Fruit fly (Drosophila melanogaster) whole organism, embryonic: ENCODE measurements around the gene CG46303.

ENCODE experiments used
- Antp ChIP-seq: fragments of 200-800 bp; sonication (Bioruptor generic); optimal IDR thresholded peaks from 3 replicates; lab custom pipeline; 2016; ENCODE audit warnings: missing biosample characterization, missing genetic modification characterization
- Atf-2 ChIP-seq: fragments of 200-800 bp; sonication (Bioruptor generic); optimal IDR thresholded peaks from 2 replicates; lab custom pipeline; 2016; ENCODE audit warnings: missing biosample characterization, missing genetic modification characterization
- Bgb ChIP-seq: fragments of 200-800 bp; sonication (Bioruptor generic); IDR thresholded peaks from 2 replicates; pipeline ENCODE4 v1.3.6; 2022; ENCODE audit warnings: missing biosample characterization, missing genetic modification characterization; ENCODE audit not compliant: partially characterized antibody
- Bteb2 ChIP-seq: fragments of 200-800 bp; sonication (Bioruptor generic); optimal IDR thresholded peaks from 2 replicates; lab custom pipeline; 2016; ENCODE audit warnings: missing biosample characterization, missing genetic modification characterization
- CG12071 ChIP-seq: fragments of 200-800 bp; sonication (Bioruptor generic); optimal IDR thresholded peaks from 3 replicates; lab custom pipeline; 2018; ENCODE audit warnings: missing biosample characterization, mild to moderate bottlenecking, missing genetic modification characterization
- CG12155 ChIP-seq: fragments of 200-800 bp; sonication (Bioruptor generic); optimal IDR thresholded peaks from 3 replicates; lab custom pipeline; 2016; ENCODE audit warnings: missing biosample characterization, missing genetic modification characterization
- CG1603 ChIP-seq: fragments of 200-800 bp; sonication (Bioruptor generic); optimal IDR thresholded peaks from 2 replicates; lab custom pipeline; 2019; ENCODE audit warnings: missing biosample characterization, mild to moderate bottlenecking, missing genetic modification characterization, moderate library complexity
- CG17385 ChIP-seq: fragments of 200-800 bp; sonication (Bioruptor generic); optimal IDR thresholded peaks from 3 replicates; lab custom pipeline; 2018; ENCODE audit warnings: missing biosample characterization, mild to moderate bottlenecking, missing genetic modification characterization
- CG2116 ChIP-seq: fragments of 200-800 bp; sonication (Bioruptor generic); optimal IDR thresholded peaks from 3 replicates; lab custom pipeline; 2018; ENCODE audit warnings: missing biosample characterization, mild to moderate bottlenecking, missing genetic modification characterization
- CG2875 ChIP-seq: fragments of 200-800 bp; sonication (Bioruptor generic); optimal IDR thresholded peaks from 2 replicates; lab custom pipeline; 2017; ENCODE audit warnings: missing biosample characterization, mild to moderate bottlenecking, missing genetic modification characterization, missing genetic modification reagents
- CG30431 ChIP-seq: fragments of 200-800 bp; sonication (Bioruptor generic); optimal IDR thresholded peaks from 2 replicates; lab custom pipeline; 2017; ENCODE audit warnings: missing biosample characterization, missing genetic modification characterization
- CG32532 ChIP-seq: fragments of 200-800 bp; sonication (Bioruptor generic); IDR thresholded peaks from 2 replicates; pipeline ENCODE4 v1.3.6; 2022; ENCODE audit warnings: missing biosample characterization, missing genetic modification characterization
- CG33213 ChIP-seq: fragments of 200-800 bp; sonication (Bioruptor generic); optimal IDR thresholded peaks from 3 replicates; lab custom pipeline; 2016; ENCODE audit warnings: missing biosample characterization, missing genetic modification characterization
- CG6689 ChIP-seq: fragments of 200-800 bp; sonication (Bioruptor generic); IDR thresholded peaks from 2 replicates; pipeline ENCODE4 v1.3.6; 2022; ENCODE audit warnings: missing biosample characterization, missing genetic modification characterization
- CG7928 ChIP-seq: fragments of 200-800 bp; sonication (Bioruptor generic); optimal IDR thresholded peaks from 2 replicates; lab custom pipeline; 2017; ENCODE audit warnings: missing biosample characterization, mild to moderate bottlenecking, missing genetic modification characterization
- CG8924 ChIP-seq: fragments of 200-800 bp; optimal IDR thresholded peaks from 3 replicates; lab custom pipeline; 2019; ENCODE audit warnings: missing biosample characterization, mild to moderate bottlenecking, missing genetic modification characterization, moderate library complexity
- CG9437 ChIP-seq: fragments of 200-800 bp; sonication (Bioruptor generic); optimal IDR thresholded peaks from 2 replicates; lab custom pipeline; 2018; ENCODE audit warnings: missing biosample characterization, mild to moderate bottlenecking, missing genetic modification characterization
- CG9609 ChIP-seq: fragments of 200-800 bp; sonication (Bioruptor generic); optimal IDR thresholded peaks from 3 replicates; lab custom pipeline; 2016; ENCODE audit warnings: missing biosample characterization, missing genetic modification characterization
- D19A ChIP-seq: fragments of 200-800 bp; optimal IDR thresholded peaks from 3 replicates; lab custom pipeline; 2019; ENCODE audit warnings: missing biosample characterization, mild to moderate bottlenecking, missing genetic modification characterization, moderate library complexity
- Dad ChIP-seq: fragments of 200-800 bp; sonication (Bioruptor generic); optimal IDR thresholded peaks from 3 replicates; lab custom pipeline; 2016; ENCODE audit warnings: missing biosample characterization, missing genetic modification characterization
- Ets65A ChIP-seq: fragments of 200-800 bp; sonication (Bioruptor generic); peaks from one replicate; lab custom pipeline; 2016; ENCODE audit warnings: missing biosample characterization, missing genetic modification characterization
- Fer3 ChIP-seq: fragments of 200-800 bp; sonication (Bioruptor generic); optimal IDR thresholded peaks from 2 replicates; lab custom pipeline; 2018; ENCODE audit warnings: missing biosample characterization, mild to moderate bottlenecking, missing genetic modification characterization, moderate library complexity
- Gug ChIP-seq: fragments of 200-800 bp; sonication (Bioruptor generic); IDR thresholded peaks from 4 replicates; pipeline ENCODE4 v1.3.6; 2022; ENCODE audit warnings: missing biosample characterization, missing genetic modification characterization
- HLH54F ChIP-seq: fragments of 200-800 bp; sonication (Bioruptor generic); optimal IDR thresholded peaks from 3 replicates; lab custom pipeline; 2016; ENCODE audit warnings: missing biosample characterization, missing genetic modification characterization
- HLHmδ ChIP-seq: fragments of 200-800 bp; sonication (Bioruptor generic); optimal IDR thresholded peaks from 2 replicates; lab custom pipeline; 2018; ENCODE audit warnings: missing biosample characterization, mild to moderate bottlenecking, missing genetic modification characterization, moderate library complexity
- Hmx ChIP-seq: fragments of 200-800 bp; sonication (Bioruptor generic); optimal IDR thresholded peaks from 2 replicates; lab custom pipeline; 2016; ENCODE audit warnings: missing biosample characterization, missing genetic modification characterization
- Meics ChIP-seq: fragments of 200-800 bp; sonication (Bioruptor generic); optimal IDR thresholded peaks from 2 replicates; lab custom pipeline; 2017; ENCODE audit warnings: missing biosample characterization, mild to moderate bottlenecking, missing genetic modification characterization
- Rfx ChIP-seq: fragments of 200-800 bp; sonication (Bioruptor generic); IDR thresholded peaks from 2 replicates; pipeline ENCODE4 v1.3.6; 2022; ENCODE audit warnings: missing biosample characterization, missing genetic modification characterization
- ac ChIP-seq: fragments of 200-800 bp; sonication (Bioruptor generic); optimal IDR thresholded peaks from 3 replicates; lab custom pipeline; 2017; ENCODE audit warnings: missing biosample characterization, mild to moderate bottlenecking, missing genetic modification characterization
- cad ChIP-seq: fragments of >200 bp; optimal IDR thresholded peaks from 2 replicates; lab custom pipeline; 2017; ENCODE audit warnings: missing biosample characterization, missing genetic modification characterization
- cg ChIP-seq: fragments of 200-800 bp; sonication (Bioruptor generic); optimal IDR thresholded peaks from 3 replicates; lab custom pipeline; 2019; ENCODE audit warnings: missing biosample characterization, mild to moderate bottlenecking, missing genetic modification characterization, moderate library complexity
- ci ChIP-seq: fragments of 200-800 bp; sonication (Bioruptor generic); IDR thresholded peaks from 3 replicates; pipeline ENCODE4 v1.3.6; 2022; ENCODE audit warnings: missing biosample characterization, missing genetic modification characterization
- corto ChIP-seq: fragments of 200-800 bp; sonication (Bioruptor generic); optimal IDR thresholded peaks from 2 replicates; lab custom pipeline; 2016; ENCODE audit warnings: missing biosample characterization, mild to moderate bottlenecking, missing genetic modification characterization, moderate library complexity
- dm ChIP-seq: fragments of 200-800 bp; sonication (Bioruptor generic); optimal IDR thresholded peaks from 3 replicates; lab custom pipeline; 2016; ENCODE audit warnings: missing biosample characterization, missing genetic modification characterization
- emc ChIP-seq: fragments of 200-800 bp; sonication (Bioruptor generic); optimal IDR thresholded peaks from 2 replicates; lab custom pipeline; 2016; ENCODE audit warnings: missing biosample characterization, missing genetic modification characterization
- eve ChIP-seq, 2 experiments: fragments of >200 bp; optimal IDR thresholded peaks; 2 replicates each; lab custom pipeline; 2017; ENCODE audit warnings: missing biosample characterization in 2 of 2, missing genetic modification characterization in 2 of 2
- lilli ChIP-seq: fragments of 200-800 bp; sonication (Bioruptor generic); optimal IDR thresholded peaks from 3 replicates; lab custom pipeline; 2016; ENCODE audit warnings: missing biosample characterization, missing genetic modification characterization
- lmd ChIP-seq: fragments of 200-800 bp; sonication (Bioruptor generic); IDR thresholded peaks from 2 replicates; pipeline ENCODE4 v1.3.6; 2022; ENCODE audit warnings: missing biosample characterization, missing genetic modification characterization
- mirr ChIP-seq: fragments of 200-800 bp; sonication (Bioruptor generic); optimal IDR thresholded peaks from 3 replicates; lab custom pipeline; 2018; ENCODE audit warnings: missing biosample characterization, mild to moderate bottlenecking, missing genetic modification characterization
- nau ChIP-seq: fragments of 200-800 bp; sonication (Bioruptor generic); optimal IDR thresholded peaks from 3 replicates; lab custom pipeline; 2017; ENCODE audit warnings: missing biosample characterization, mild to moderate bottlenecking, missing genetic modification characterization, missing genetic modification reagents
- peb ChIP-seq: fragments of 200-800 bp; sonication (Bioruptor generic); IDR thresholded peaks from 2 replicates; pipeline ENCODE4 v1.3.6; 2022; ENCODE audit warnings: missing biosample characterization, missing genetic modification characterization
- pho ChIP-seq: fragments of 200-800 bp; sonication (Bioruptor generic); optimal IDR thresholded peaks from 2 replicates; lab custom pipeline; 2016; ENCODE audit warnings: missing biosample characterization, missing genetic modification characterization
- pum ChIP-seq: fragments of 200-800 bp; sonication (Bioruptor generic); optimal IDR thresholded peaks from 2 replicates; lab custom pipeline; 2016; ENCODE audit warnings: missing biosample characterization, missing genetic modification characterization
- pzg ChIP-seq: fragments of 200-800 bp; sonication (Bioruptor generic); optimal IDR thresholded peaks from 3 replicates; lab custom pipeline; 2018; ENCODE audit warnings: missing biosample characterization, mild to moderate bottlenecking, missing genetic modification characterization, moderate library complexity
- row ChIP-seq: fragments of 200-800 bp; sonication (Bioruptor generic); IDR thresholded peaks from 3 replicates; pipeline ENCODE4 v1.3.6; 2022; ENCODE audit warnings: missing biosample characterization, missing genetic modification characterization
- slou ChIP-seq: fragments of 200-800 bp; sonication (Bioruptor generic); optimal IDR thresholded peaks from 3 replicates; lab custom pipeline; 2016; ENCODE audit warnings: missing biosample characterization, missing genetic modification characterization
- sob ChIP-seq: fragments of 200-800 bp; sonication (Bioruptor generic); IDR thresholded peaks from 2 replicates; pipeline ENCODE4 v1.3.6; 2022; ENCODE audit warnings: missing biosample characterization, missing genetic modification characterization
- sr ChIP-seq: fragments of 200-800 bp; sonication (Bioruptor generic); IDR thresholded peaks from 3 replicates; pipeline ENCODE4 v1.3.6; 2022; ENCODE audit warnings: missing biosample characterization, missing genetic modification characterization
- toy ChIP-seq: fragments of 200-800 bp; sonication (Bioruptor generic); IDR thresholded peaks from 2 replicates; pipeline ENCODE4 v1.3.6; 2022; ENCODE audit warnings: missing biosample characterization, missing genetic modification characterization
- yki ChIP-seq: fragments of >200 bp; optimal IDR thresholded peaks from 3 replicates; lab custom pipeline; 2018

CG46303 gene

DNA sequence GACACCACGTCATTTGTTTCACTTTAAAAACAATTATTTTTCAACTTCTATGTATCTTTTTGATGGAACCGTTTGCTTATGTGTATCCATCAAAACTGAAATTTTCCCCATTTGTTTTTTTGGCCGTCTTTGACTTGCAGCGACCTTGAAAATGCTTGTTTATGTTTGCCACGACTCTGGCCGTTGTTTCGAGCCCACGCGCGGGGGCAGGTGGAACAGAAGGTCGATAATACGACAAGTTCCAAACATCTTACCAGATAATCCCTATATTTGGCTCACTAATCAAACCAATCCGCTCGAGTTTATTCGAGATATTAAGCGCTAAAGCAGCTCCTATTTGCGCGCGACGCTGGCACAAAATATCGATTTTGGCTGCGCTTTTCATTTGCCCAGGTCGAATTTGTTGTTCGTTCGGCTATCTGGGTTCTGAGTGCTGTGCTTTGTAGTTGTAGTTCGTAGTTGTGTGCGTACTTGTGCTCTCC, 39.0 kb downstream of the CG46303 start (continued):
- no peak for TF ChIP-seq dm
- TF ChIP-seq mirr, result peak; percentile 31
- no peak for TF ChIP-seq pum (GFP tag; lab: Kevin White, UChicago)
- TF ChIP-seq CG17385 (GFP tag; lab: Kevin White, UChicago), result no peak
- TF ChIP-seq CG33213 (GFP tag; lab: Kevin White, UChicago), result no peak
- no peak for TF ChIP-seq Bteb2 (GFP tag; lab: Kevin White, UChicago)
- no peak for TF ChIP-seq ci (GFP tag; lab: Robert Waterston, UW)
- TF ChIP-seq cg, result peak; percentile 33
- TF ChIP-seq, all 482 proteins: peak for 12

DNA sequence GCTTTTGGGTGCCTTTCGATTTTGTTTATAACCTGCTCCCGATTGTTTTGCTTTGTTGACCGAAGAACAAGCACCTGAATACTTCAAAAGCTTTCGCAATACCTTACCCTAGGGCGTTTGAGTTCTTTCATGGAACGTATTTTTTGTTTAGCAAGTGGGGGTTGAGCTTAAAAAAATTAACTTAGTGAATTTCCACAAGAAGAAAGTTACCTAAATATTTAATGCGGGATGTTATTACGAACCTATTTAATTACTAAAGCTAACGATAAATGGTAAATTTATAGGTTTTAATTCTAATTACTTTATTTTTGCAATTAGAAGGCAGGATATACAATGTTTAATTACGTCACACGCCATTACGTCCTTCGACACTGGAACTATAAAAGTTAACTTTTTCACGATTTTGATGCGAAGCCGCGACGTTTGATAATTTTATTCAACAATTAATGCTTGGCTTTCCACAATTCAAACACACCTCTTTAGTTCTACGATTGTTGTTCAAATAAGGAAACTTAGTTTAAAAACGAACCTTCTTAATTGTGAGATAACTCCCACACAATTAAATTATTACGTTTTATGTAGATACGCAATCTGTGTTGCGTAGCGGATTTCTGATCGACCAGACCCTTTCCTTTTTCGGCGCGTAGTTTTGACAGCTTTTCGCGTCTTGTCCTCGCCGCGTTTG, 39.6 kb downstream of the CG46303 start:
- TF ChIP-seq Antp (peak; percentile 32), Atf-2 (GFP tag; lab: Kevin White, UChicago) (peak; percentile 21), CG1603 (tag; lab: Kevin White, UChicago) (no peak), lilli (GFP tag; lab: Kevin White, UChicago) (peak; percentile 53), Hmx (GFP tag; lab: Kevin White, UChicago) (no peak), row (GFP tag; lab: Robert Waterston, UW) (peak; percentile 58), yki (no peak), CG32532 (peak; percentile 71), eve (GFP tag; optimal IDR thresholded peaks at IDR 0.05; lab: Kevin White, UChicago) (no peak), Bgb (GFP tag; lab: Robert Waterston, UW) (no peak), CG9437 (GFP tag; lab: Kevin White, UChicago) (peak; percentile 89), cad (no peak), Meics (peak; percentile 77), slou (GFP tag; lab: Kevin White, UChicago) (peak; percentile 22), CG12155 (GFP tag; lab: Kevin White, UChicago) (peak; percentile 36), CG6689 (GFP tag; lab: Robert Waterston, UW) (no peak), nau (no peak), pho (GFP tag; lab: Kevin White, UChicago) (peak; percentile 59), emc (GFP tag; lab: Kevin White, UChicago) (no peak), Rfx (GFP tag; lab: Robert Waterston, UW) (peak; percentile 76), D19A (peak; percentile 37), CG8924 (tag; lab: Kevin White, UChicago) (peak; percentile 36), CG2875 (GFP tag; lab: Kevin White, UChicago) (no peak), corto (no peak), CG30431 (GFP tag; lab: Kevin White, UChicago) (no peak), pzg (GFP tag; lab: Kevin White, UChicago) (no peak), sob (GFP tag; lab: Robert Waterston, UW) (peak; percentile 23; the same call in 1 of the 2 replicates), peb (GFP tag; lab: Robert Waterston, UW) (no peak), CG12071 (no peak), lmd (peak; percentile 34), Ets65A (GFP tag; lab: Kevin White, UChicago) (peak; percentile 91), CG9609 (peak; percentile 1), Gug (peak; percentile 56; the same call in 2 of the 4 replicates), toy (GFP tag; lab: Robert Waterston, UW) (no peak), CG7928 (GFP tag; lab: Kevin White, UChicago) (peak; percentile 23), ac (GFP tag; lab: Kevin White, UChicago) (no peak), Dad (GFP tag; lab: Kevin White, UChicago) (peak; percentile 7), Fer3 (tag; lab: Kevin White, UChicago) (peak; percentile 9), HLH54F (GFP tag; lab: Kevin White, UChicago) (peak; percentile 54), HLHmδ (no peak), sr (GFP tag; lab: Robert Waterston, UW) (no peak), CG2116 (GFP tag; lab: Kevin White, UChicago) (no peak)
